Worm (Caenorhabditis elegans): ENCODE results near the gene Y50D7A.10.

Gene Y50D7A.10

DNA sequence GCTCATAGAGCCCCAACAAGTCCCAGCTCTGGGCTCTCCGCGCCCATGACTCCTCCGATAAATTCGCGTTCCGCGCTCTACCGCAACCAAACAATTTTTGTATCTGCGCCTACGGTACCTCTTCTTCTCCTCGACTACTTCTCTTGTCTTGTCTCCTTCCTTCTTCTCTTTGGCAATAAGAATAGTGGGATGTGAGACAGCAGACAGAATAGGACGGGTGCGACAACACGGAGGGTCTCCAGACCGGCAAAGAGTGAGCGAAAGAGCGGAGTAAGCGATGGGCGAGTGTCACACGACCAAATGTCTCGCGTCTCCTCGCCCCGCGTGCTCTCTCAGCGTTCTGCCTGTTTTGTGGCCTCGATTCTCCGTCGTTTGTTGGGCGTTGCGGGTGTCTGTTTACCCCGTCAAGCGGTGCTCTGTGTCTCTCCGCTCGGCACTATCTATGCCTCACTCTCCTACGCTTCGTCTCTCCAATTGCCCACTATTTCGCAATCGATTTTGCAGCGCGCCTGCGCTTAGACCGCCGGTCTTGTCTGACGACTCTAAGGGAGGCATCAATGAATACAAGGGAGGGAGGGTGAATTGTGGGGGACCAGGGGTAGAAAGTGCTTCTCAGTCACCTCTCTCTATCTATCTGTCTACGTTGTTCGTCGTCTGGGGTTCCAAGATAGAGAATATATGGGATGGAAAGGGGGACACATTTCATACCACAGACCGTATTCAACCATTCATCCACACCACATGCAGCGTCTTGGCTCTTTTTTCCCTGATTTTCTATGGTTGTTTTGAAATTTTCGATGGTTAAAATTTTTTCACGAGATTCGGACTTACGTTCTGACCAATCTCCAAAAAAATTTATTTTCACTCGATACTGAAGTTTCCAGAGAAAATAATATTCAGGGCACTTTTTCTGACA, 39.5 kb downstream of the Y50D7A.10 start, which contains the start of gene gei-4 (continued):
- TF ChIP-seq ztf-4 (tag; optimal IDR thresholded peaks at IDR 0.05): no peak
- TF ChIP-seq ceh-9 (tag; optimal IDR thresholded peaks at IDR 0.05): no peak

DNA sequence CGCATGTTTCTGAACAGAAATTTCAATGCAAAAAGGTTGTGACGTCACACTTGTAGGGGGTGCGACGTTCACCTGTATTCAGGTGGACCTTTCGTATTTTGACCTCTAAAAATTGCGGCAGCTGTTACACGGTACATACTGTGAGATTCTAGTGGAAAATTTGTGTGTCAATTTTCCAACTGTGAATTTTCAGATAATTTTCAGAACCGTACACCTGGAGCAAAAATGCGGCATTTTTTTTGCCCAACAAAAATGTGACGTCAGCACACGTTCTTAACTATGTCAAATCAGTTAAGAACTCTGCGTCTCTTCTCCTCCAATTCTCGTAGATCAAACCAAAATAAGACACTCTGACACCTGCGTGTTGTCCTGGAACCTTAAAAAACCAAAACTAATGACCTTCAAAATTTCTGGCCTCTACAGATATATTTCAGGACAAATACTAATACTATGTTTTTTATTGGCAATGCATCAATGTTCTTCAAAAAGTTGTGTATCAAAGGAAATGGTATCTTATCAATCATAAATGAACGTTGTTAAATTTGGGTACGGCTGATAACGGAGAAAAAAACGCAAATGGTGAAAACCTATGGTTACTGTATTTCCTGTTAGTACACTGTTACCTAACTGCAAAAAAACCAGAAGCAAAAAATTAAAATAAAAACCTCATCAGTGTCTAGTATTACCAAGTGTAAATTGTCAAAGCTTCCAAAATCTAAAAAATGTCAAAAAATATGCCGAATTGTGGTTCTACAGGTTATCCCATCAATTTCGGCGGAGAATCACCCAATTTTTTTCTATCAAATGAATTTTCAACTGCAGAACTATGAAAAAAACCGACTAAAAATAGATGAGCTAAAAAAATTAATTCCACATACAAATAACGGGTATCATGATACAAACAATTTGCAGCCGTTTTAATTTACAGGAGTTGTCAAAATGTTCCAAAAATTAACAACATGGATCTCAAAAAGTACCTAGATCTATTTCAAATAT, 41.9 kb downstream of the Y50D7A.10 start:
- peak; percentile 57 for TF ChIP-seq ama-1 (optimal IDR thresholded peaks at IDR 0.05)
- no peak for TF ChIP-seq nhr-237 (tag; optimal IDR thresholded peaks at IDR 0.05)
- peak; percentile 15 for TF ChIP-seq pqm-1 (tag; optimal IDR thresholded peaks at IDR 0.05)
- TF ChIP-seq nhr-43 (tag; optimal IDR thresholded peaks at IDR 0.05; ENCODE audit: poor library complexity, severe bottlenecking): peak; percentile 13
- TF ChIP-seq nhr-77 (tag; optimal IDR thresholded peaks at IDR 0.05): no peak
- TF ChIP-seq ceh-82 (tag; optimal IDR thresholded peaks at IDR 0.05): no peak
- peak; percentile 15 for TF ChIP-seq aly-2 (tag; optimal IDR thresholded peaks at IDR 0.05)
- no peak for TF ChIP-seq ceh-16 (tag; optimal IDR thresholded peaks at IDR 0.05)
- peak; percentile 84 for TF ChIP-seq elt-2 (tag; optimal IDR thresholded peaks at IDR 0.05)
- peak; percentile 13 for TF ChIP-seq nhr-25 (tag; optimal IDR thresholded peaks at IDR 0.05)

DNA sequence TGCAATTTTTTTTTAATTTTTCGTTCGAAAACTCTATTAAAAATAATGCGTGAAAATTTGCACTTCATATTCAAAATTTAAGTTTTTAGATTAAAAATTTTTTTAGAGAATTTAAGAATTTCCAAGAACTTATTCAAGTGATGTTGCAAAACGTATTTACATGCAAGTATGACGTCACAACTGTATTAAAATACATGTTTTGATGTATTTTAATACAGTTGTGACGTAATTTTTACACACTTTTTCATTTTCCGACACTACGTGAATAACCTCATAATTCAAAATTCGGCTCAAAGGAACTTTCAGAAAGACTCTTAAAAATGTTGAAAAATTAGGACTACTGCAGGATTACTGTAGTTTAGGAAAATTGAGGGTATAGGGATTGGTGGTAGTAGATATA, 42.8 kb downstream of the Y50D7A.10 start:
- no peak for TF ChIP-seq ZK546.5 (tag; optimal IDR thresholded peaks at IDR 0.05)
- no peak for TF ChIP-seq mml-1 (tag; optimal IDR thresholded peaks at IDR 0.05)
- no peak for TF ChIP-seq lin-15B (tag; optimal IDR thresholded peaks at IDR 0.05)

DNA sequence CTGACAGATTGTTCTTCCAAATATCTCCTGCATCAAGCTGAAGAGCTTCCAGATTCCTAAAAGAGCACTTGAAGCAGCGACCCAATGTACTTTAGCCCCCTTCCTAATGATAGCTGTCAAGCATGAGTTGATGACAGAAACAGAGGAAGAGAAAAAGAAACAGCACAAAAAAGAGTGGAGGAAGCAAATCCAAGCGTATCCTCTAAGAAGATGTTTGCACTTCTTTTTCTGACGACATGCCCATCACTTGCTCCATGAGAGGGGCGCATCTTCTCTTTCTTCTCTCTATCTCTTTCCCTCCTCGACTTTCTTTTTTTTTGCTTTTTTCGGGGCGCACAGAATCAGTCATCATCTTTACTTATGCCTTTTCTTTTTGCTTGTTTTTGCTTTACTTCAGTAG, 45.1 kb downstream of the Y50D7A.10 start:
- TF ChIP-seq lin-39 (tag; optimal IDR thresholded peaks at IDR 0.05) (peak; percentile 62), pqm-1 (tag; optimal IDR thresholded peaks at IDR 0.05) (no peak), fkh-2 (tag; optimal IDR thresholded peaks at IDR 0.05) (no peak), nfya-1 (tag; optimal IDR thresholded peaks at IDR 0.05; ENCODE audit: insufficient read depth) (peak; percentile 34)

DNA sequence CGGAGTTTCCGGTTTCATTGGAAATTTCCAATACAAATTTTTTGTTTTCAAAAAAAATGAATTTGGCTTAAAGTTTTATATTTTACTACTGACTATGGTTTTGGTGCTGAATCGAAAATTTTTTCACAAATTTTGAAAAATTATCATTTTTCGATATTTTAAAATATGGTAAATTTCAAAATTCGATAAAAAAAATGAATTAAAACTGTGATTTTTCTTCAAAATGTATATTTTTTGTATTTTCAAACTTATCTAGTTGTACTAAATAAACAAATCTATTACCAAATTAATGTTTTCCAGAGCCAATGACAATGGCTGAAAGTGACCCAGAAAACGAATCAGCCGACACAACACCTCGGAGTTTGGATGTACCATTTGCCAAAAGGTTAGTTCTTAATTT, 50.4 kb downstream of the Y50D7A.10 start, which contains the start of gene pll-1:
pll-1 (plus strand) TSS at position 301 of the 400 bp plus-strand sequence.
- TF ChIP-seq ceh-28 (tag; optimal IDR thresholded peaks at IDR 0.05) (no peak), unc-39 (tag; optimal IDR thresholded peaks at IDR 0.05) (no peak), aly-2 (tag; optimal IDR thresholded peaks at IDR 0.05) (no peak), nhr-28 (tag; optimal IDR thresholded peaks at IDR 0.05) (no peak)

Measured in whole organism, L3 larva.